Fruit fly (Drosophila melanogaster) whole organism, prepupa: ENCODE results near the gene CG13454.

Source experiments
- CG16779 ChIP-seq: fragments of 200-800 bp; sonication (Bioruptor generic); optimal IDR thresholded peaks from 3 replicates; lab custom pipeline; 2017; ENCODE audit warnings: missing biosample characterization, mild to moderate bottlenecking, missing genetic modification characterization
- CG3919 ChIP-seq: fragments of 200-800 bp; sonication (Bioruptor generic); optimal IDR thresholded peaks from 3 replicates; lab custom pipeline; 2016; ENCODE audit warnings: missing biosample characterization, missing genetic modification characterization
- CG6163 ChIP-seq: fragments of 200-800 bp; sonication (Bioruptor generic); IDR thresholded peaks from 3 replicates; pipeline ENCODE4 v1.3.6; 2022; ENCODE audit warnings: missing biosample characterization, missing genetic modification characterization
- CG6792 ChIP-seq: fragments of 200-800 bp; sonication (Bioruptor generic); optimal IDR thresholded peaks from 3 replicates; lab custom pipeline; 2016; ENCODE audit warnings: missing biosample characterization, missing genetic modification characterization
- CG8319 ChIP-seq: fragments of 200-800 bp; sonication (Bioruptor generic); optimal IDR thresholded peaks from 3 replicates; lab custom pipeline; 2016; ENCODE audit warnings: missing biosample characterization, missing genetic modification characterization
- Met ChIP-seq: fragments of 200-800 bp; sonication (Bioruptor generic); optimal IDR thresholded peaks from 3 replicates; lab custom pipeline; 2016; ENCODE audit warnings: missing biosample characterization, missing genetic modification characterization
- Smox ChIP-seq: fragments of 200-800 bp; sonication (Bioruptor generic); optimal IDR thresholded peaks from 3 replicates; lab custom pipeline; 2016; ENCODE audit warnings: missing biosample characterization, missing genetic modification characterization
- achi ChIP-seq: fragments of 200-800 bp; sonication (Bioruptor generic); optimal IDR thresholded peaks from 3 replicates; lab custom pipeline; 2016; ENCODE audit warnings: missing biosample characterization, missing genetic modification characterization
- acj6 ChIP-seq: fragments of 200-800 bp; sonication (Bioruptor generic); optimal IDR thresholded peaks from 3 replicates; lab custom pipeline; 2016; ENCODE audit warnings: missing biosample characterization, missing genetic modification characterization
- dac ChIP-seq: fragments of 200-800 bp; sonication (Bioruptor generic); optimal IDR thresholded peaks from 2 replicates; lab custom pipeline; 2017; ENCODE audit warnings: missing biosample characterization, mild to moderate bottlenecking, missing genetic modification characterization
- eg ChIP-seq: fragments of 200-800 bp; sonication (Bioruptor generic); IDR thresholded peaks from 3 replicates; pipeline ENCODE4 v1.3.6; 2022; ENCODE audit warnings: missing biosample characterization, missing genetic modification characterization
- esn ChIP-seq: fragments of 200-800 bp; sonication (Bioruptor generic); optimal IDR thresholded peaks from 2 replicates; lab custom pipeline; 2016; ENCODE audit warnings: missing biosample characterization, mild to moderate bottlenecking, missing genetic modification characterization, moderate library complexity
- fkh ChIP-seq: fragments of 200-800 bp; sonication (Bioruptor generic); optimal IDR thresholded peaks from 3 replicates; lab custom pipeline; 2017; ENCODE audit warnings: missing biosample characterization, mild to moderate bottlenecking, missing genetic modification characterization, moderate library complexity

DNA sequence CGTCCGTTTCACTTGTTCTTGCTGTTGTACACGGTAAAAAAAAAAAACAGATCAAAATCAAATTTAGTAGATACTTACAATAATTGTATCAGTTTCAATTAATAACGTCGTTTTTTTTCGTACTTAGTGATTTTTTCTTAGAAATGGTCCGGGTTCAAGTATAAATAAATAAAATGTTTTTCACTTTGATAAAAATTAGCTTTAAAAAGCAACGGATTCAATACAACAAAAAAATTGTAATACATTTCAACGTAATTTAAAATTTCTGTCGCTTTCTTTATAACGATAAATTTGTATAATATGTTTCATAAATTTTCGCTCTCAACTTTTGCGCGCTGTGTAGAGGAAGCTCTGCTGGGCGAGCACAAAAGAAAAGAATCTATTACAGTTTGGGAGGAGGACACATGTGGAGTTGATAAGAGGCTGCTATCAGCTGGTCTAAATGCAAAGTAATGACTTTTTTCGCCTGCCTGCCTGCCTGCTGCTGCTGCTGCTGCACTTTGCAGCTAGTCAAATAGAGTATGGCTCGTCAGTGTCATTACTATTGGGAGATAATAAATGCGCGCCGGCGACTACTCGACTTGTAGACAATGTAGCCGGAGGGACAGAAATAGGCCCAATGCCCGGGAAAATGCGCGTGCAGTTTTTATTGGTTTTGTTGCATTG, 21.2 kb upstream of the CG13454 start:
- TF ChIP-seq achi: peak; percentile 76
- TF ChIP-seq CG16779 (tag; lab: Kevin White, UChicago): peak; percentile 30
- peak; percentile 56 for TF ChIP-seq Met
- peak; percentile 62; the same call in 1 of the 3 replicates for TF ChIP-seq eg
- peak; percentile 41 for TF ChIP-seq dac (GFP tag; lab: Kevin White, UChicago)
- peak; percentile 27 for TF ChIP-seq CG6792 (GFP tag; lab: Kevin White, UChicago)
- peak; percentile 55 for TF ChIP-seq Smox
- peak; percentile 45 for TF ChIP-seq CG3919 (GFP tag; lab: Kevin White, UChicago)
- no peak for TF ChIP-seq fkh (GFP tag; lab: Kevin White, UChicago)
- TF ChIP-seq esn (GFP tag; lab: Kevin White, UChicago): peak; percentile 46
- peak; percentile 36; the same call in 2 of the 3 replicates for TF ChIP-seq CG6163 (GFP tag; lab: Robert Waterston, UW)
- peak; percentile 55 for TF ChIP-seq acj6 (GFP tag; lab: Kevin White, UChicago)
- peak; percentile 21 for TF ChIP-seq CG8319 (GFP tag; lab: Kevin White, UChicago)
